Worm (Caenorhabditis elegans) whole organism, L4/young adult: ENCODE results near the gene apl-1.

Source experiments
- W03F9.2 ChIP-seq: fragments of 150-350 bp; optimal IDR thresholded peaks from 2 replicates; lab custom pipeline; 2014; ENCODE audit warnings: missing biosample characterization, missing genetic modification characterization
- him-1 ChIP-seq: sonication (generic microtip); optimal IDR thresholded peaks from 2 replicates; lab custom pipeline; 2016; ENCODE audit warnings: missing genotype, missing genetic modification reagents, missing genetic modification characterization, missing compliant biosample characterization

DNA sequence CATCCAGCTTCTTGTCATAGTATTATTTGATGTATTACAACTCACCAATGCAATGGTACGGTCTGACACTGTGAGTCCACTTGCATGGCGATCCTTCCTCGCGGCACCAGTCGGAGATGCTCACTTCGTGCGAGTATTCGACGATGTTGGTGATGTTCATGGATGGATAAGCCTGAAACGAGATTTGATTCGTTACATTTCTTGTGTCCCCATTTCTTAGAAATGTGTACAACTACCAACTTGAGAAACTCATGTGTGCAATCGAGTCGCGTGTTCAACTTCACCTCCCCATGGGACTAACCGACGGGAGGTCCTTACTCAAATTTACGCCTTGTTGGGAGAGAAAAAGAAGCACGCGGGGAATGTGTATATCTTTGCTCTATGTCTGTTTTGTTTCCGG is 1.2 kb downstream of the apl-1 start:
- TF ChIP-seq W03F9.2 (tag; lab: Kevin White, UChicago) (no peak), him-1 (tag; lab: Kevin White, UChicago) (no peak)
